Worm (Caenorhabditis elegans): Measurements from ENCODE around the gene Y15E3A.5.

Y15E3A.5 gene

ce11 chrX:15307677-15308076 is 32.7 kb upstream of the Y15E3A.5 start:
- TF ChIP-seq ceh-22 (tag; optimal IDR thresholded peaks at IDR 0.05) (no peak), hlh-30 (tag; optimal IDR thresholded peaks at IDR 0.05; ENCODE audit: insufficient read depth) (no peak), T23F11.4 (GFP tag; optimal IDR thresholded peaks at IDR 0.05) (peak; percentile 12), gmeb-2 (tag; optimal IDR thresholded peaks at IDR 0.05) (peak; percentile 6)

DNA sequence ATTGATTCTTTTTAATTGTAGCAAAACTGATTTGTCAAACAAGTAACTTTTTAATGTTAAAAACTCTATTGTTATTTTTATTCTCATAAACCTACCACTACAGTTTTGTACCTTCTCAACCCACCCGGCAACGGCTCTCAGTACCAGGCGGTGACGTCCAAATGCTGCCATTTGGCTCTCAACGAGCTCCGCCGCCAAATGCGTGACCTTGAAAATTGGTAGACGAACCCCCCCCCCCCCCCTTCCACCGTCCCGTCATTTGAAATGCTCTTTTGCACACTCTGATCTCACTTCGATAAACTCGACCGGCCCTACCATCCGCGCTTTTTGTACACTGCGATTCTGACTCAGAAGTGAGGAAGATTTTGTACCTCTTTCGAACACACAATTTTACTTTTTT is 31.7 kb upstream of the Y15E3A.5 start:
- TF ChIP-seq madf-2 (tag; optimal IDR thresholded peaks at IDR 0.05): no peak
- no peak for TF ChIP-seq K02D7.2 (tag; optimal IDR thresholded peaks at IDR 0.05)
- no peak for TF ChIP-seq syd-9 (tag; optimal IDR thresholded peaks at IDR 0.05)
- TF ChIP-seq lim-6 (tag; optimal IDR thresholded peaks at IDR 0.05): no peak
- no peak for TF ChIP-seq fax-1 (tag; optimal IDR thresholded peaks at IDR 0.05)
- no peak for TF ChIP-seq dve-1 (tag; optimal IDR thresholded peaks at IDR 0.05)
- no peak for TF ChIP-seq nhr-232 (tag; optimal IDR thresholded peaks at IDR 0.05)

- no peak for TF ChIP-seq rnt-1 (tag; optimal IDR thresholded peaks at IDR 0.05)
- TF ChIP-seq K09A11.1 (tag; optimal IDR thresholded peaks at IDR 0.05; ENCODE audit: insufficient read depth): no peak
- TF ChIP-seq lim-6 (tag; optimal IDR thresholded peaks at IDR 0.05): no peak
- no peak for TF ChIP-seq ceh-2 (tag; optimal IDR thresholded peaks at IDR 0.05)
- no peak for TF ChIP-seq pqm-1 (tag; optimal IDR thresholded peaks at IDR 0.05)
- TF ChIP-seq nfya-1 (tag; optimal IDR thresholded peaks at IDR 0.05): no peak
- TF ChIP-seq C38D4.7 (GFP tag; optimal IDR thresholded peaks at IDR 0.05): no peak
- TF ChIP-seq mec-3 (tag; optimal IDR thresholded peaks at IDR 0.05; ENCODE audit: borderline replicate concordance): no peak
- no peak for TF ChIP-seq pat-9 (tag; optimal IDR thresholded peaks at IDR 0.05)
- no peak for TF ChIP-seq ceh-45 (GFP tag; IDR thresholded peaks at IDR 0.05)
- TF ChIP-seq ets-4 (tag; optimal IDR thresholded peaks at IDR 0.05): no peak
- no peak for TF ChIP-seq ceh-31 (tag; optimal IDR thresholded peaks at IDR 0.05)
- no peak for TF ChIP-seq eyg-1 (tag; optimal IDR thresholded peaks at IDR 0.05)
- no peak for TF ChIP-seq unc-86 (tag; optimal IDR thresholded peaks at IDR 0.05)
- TF ChIP-seq hlh-13 (GFP tag; optimal IDR thresholded peaks at IDR 0.05): no peak
- no peak for TF ChIP-seq npax-4 (tag; optimal IDR thresholded peaks at IDR 0.05)
- no peak for TF ChIP-seq pag-3 (tag; optimal IDR thresholded peaks at IDR 0.05; ENCODE audit: borderline replicate concordance)
- TF ChIP-seq pax-1 (tag; optimal IDR thresholded peaks at IDR 0.05): no peak
These were observed 31.2 kb upstream of the Y15E3A.5 start, which contains the start of gene nhr-91 for ce11 chrX:15309138-15309537. Gene nhr-91 (plus strand): TSS chrX:15309369.

- TF ChIP-seq zip-5 (tag; optimal IDR thresholded peaks at IDR 0.05): no peak
- TF ChIP-seq K02D7.2 (tag; optimal IDR thresholded peaks at IDR 0.05): no peak
- peak; percentile 14 for TF ChIP-seq ceh-31 (tag; optimal IDR thresholded peaks at IDR 0.05)
- no peak for TF ChIP-seq hlh-15 (tag; optimal IDR thresholded peaks at IDR 0.05)
- peak; percentile 70 for TF ChIP-seq ref-2 (tag; optimal IDR thresholded peaks at IDR 0.05)
- TF ChIP-seq rnt-1 (tag; optimal IDR thresholded peaks at IDR 0.05): peak; percentile 21
- TF ChIP-seq madf-2 (tag; optimal IDR thresholded peaks at IDR 0.05): peak; percentile 12
- TF ChIP-seq pros-1 (tag; optimal IDR thresholded peaks at IDR 0.05): peak; percentile 59
These were observed 30.0 kb upstream of the Y15E3A.5 start for ce11 chrX:15310330-15310776.

DNA sequence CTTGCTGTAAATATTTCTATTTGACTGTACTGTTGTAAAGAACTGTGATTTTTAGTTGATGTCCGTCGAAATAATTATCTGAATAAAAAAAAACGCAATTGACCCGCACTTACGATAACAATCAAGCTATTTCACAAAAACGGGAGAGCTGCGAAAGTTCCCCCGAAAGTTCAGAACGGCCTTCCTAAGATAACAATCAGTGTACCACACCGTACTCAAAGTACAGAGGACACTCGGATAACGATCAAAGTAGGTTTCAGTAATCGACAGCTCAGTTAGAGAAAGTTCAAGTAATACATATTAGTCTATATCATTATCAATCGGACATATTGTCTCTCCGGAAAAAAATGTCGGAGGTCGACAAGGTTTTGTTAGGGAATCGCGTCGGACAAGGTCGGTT is 29.4 kb upstream of the Y15E3A.5 start:
- TF ChIP-seq pha-4 (tag; optimal IDR thresholded peaks at IDR 0.05) (no peak), ceh-24 (tag; optimal IDR thresholded peaks at IDR 0.05) (no peak), pros-1 (tag; optimal IDR thresholded peaks at IDR 0.05) (no peak), tbx-2 (tag; optimal IDR thresholded peaks at IDR 0.05) (no peak)
